Fruit fly (Drosophila melanogaster) whole organism, embryonic: Measurements from ENCODE around the gene CG7101.
A peak's percentile ranks its signal among the peaks of the same experiment; 100 is the strongest.

ENCODE experiments used
- B-H1 ChIP-seq: fragments of 200-800 bp; sonication (Bioruptor generic); IDR thresholded peaks from 3 replicates; pipeline ENCODE4 v1.3.6; 2022; ENCODE audit warnings: missing biosample characterization, missing genetic modification characterization
- CG10274 ChIP-seq: fragments of 200-800 bp; sonication (Bioruptor generic); optimal IDR thresholded peaks from 3 replicates; lab custom pipeline; 2017; ENCODE audit warnings: missing biosample characterization, mild to moderate bottlenecking, missing genetic modification characterization
- CG10462 ChIP-seq: fragments of 200-800 bp; sonication (Bioruptor generic); optimal IDR thresholded peaks from 2 replicates; lab custom pipeline; 2016; ENCODE audit warnings: missing biosample characterization, missing genetic modification characterization
- CG10543 ChIP-seq: fragments of 200-800 bp; sonication (Bioruptor generic); optimal IDR thresholded peaks from 3 replicates; lab custom pipeline; 2017; ENCODE audit warnings: missing biosample characterization, mild to moderate bottlenecking, missing genetic modification characterization, moderate library complexity
- CG10959 ChIP-seq: fragments of 200-800 bp; sonication (Bioruptor generic); IDR thresholded peaks from 2 replicates; pipeline ENCODE4 v1.3.6; 2022; ENCODE audit warnings: missing biosample characterization, missing genetic modification characterization
- CG12391 ChIP-seq: fragments of 200-800 bp; sonication (Bioruptor generic); optimal IDR thresholded peaks from 3 replicates; lab custom pipeline; 2018; ENCODE audit warnings: missing biosample characterization, mild to moderate bottlenecking, missing genetic modification characterization, moderate library complexity
- CG15073 ChIP-seq: fragments of 200-800 bp; sonication (Bioruptor generic); optimal IDR thresholded peaks from 2 replicates; lab custom pipeline; 2016; ENCODE audit warnings: missing biosample characterization, missing genetic modification characterization
- CG15514 ChIP-seq: fragments of 200-800 bp; sonication (Bioruptor generic); optimal IDR thresholded peaks from 3 replicates; lab custom pipeline; 2017; ENCODE audit warnings: missing biosample characterization, missing genetic modification characterization, mild to moderate bottlenecking, moderate library complexity, missing genetic modification reagents
- CG1602 ChIP-seq: fragments of 200-800 bp; sonication (Bioruptor generic); optimal IDR thresholded peaks from 3 replicates; lab custom pipeline; 2016; ENCODE audit warnings: missing biosample characterization, missing genetic modification characterization
- CG16815 ChIP-seq: fragments of 200-800 bp; sonication (Bioruptor generic); optimal IDR thresholded peaks from 3 replicates; lab custom pipeline; 2017; ENCODE audit warnings: missing biosample characterization, mild to moderate bottlenecking, missing genetic modification characterization
- CG1832 ChIP-seq: fragments of 200-800 bp; sonication (Bioruptor generic); optimal IDR thresholded peaks from 2 replicates; lab custom pipeline; 2017; ENCODE audit warnings: missing biosample characterization, mild to moderate bottlenecking, missing genetic modification characterization, inconsistent platforms
- CG2199 ChIP-seq: fragments of 200-800 bp; sonication (Bioruptor generic); IDR thresholded peaks from 3 replicates; pipeline ENCODE4 v1.3.6; 2022; ENCODE audit warnings: missing biosample characterization, missing genetic modification characterization
- CG2202 ChIP-seq: fragments of 200-800 bp; sonication (Bioruptor generic); optimal IDR thresholded peaks from 2 replicates; lab custom pipeline; 2018; ENCODE audit warnings: missing biosample characterization, mild to moderate bottlenecking, missing genetic modification characterization
- CG2678 ChIP-seq: fragments of 200-800 bp; sonication (Bioruptor generic); optimal IDR thresholded peaks from 3 replicates; lab custom pipeline; 2019; ENCODE audit warnings: missing biosample characterization, mild to moderate bottlenecking, missing genetic modification characterization, moderate library complexity
- CG3281 ChIP-seq: fragments of 200-800 bp; sonication (Bioruptor generic); optimal IDR thresholded peaks from 3 replicates; lab custom pipeline; 2017; ENCODE audit warnings: missing biosample characterization, mild to moderate bottlenecking, missing genetic modification characterization
- CG3407 ChIP-seq: fragments of 200-800 bp; sonication (Bioruptor generic); optimal IDR thresholded peaks from 2 replicates; lab custom pipeline; 2018; ENCODE audit warnings: missing biosample characterization, mild to moderate bottlenecking, missing genetic modification characterization
- CG34224 ChIP-seq: fragments of 200-800 bp; sonication (Bioruptor generic); IDR thresholded peaks from 3 replicates; pipeline ENCODE4 v1.3.6; 2022; ENCODE audit warnings: missing biosample characterization, missing genetic modification characterization; ENCODE audit not compliant: partially characterized antibody
- CG3726 ChIP-seq: fragments of 200-800 bp; sonication (Bioruptor generic); IDR thresholded peaks from 3 replicates; pipeline ENCODE4, ENCODE4 v1.3.6; 2022; ENCODE audit warnings: missing biosample characterization, missing genetic modification characterization
- CG4707 ChIP-seq: fragments of 200-800 bp; sonication (Bioruptor generic); optimal IDR thresholded peaks from 2 replicates; lab custom pipeline; 2018; ENCODE audit warnings: missing biosample characterization, mild to moderate bottlenecking, missing genetic modification characterization, moderate library complexity
- CG6272 ChIP-seq: fragments of 200-800 bp; sonication (Bioruptor generic); IDR thresholded peaks from 2 replicates; pipeline ENCODE4 v1.3.6; 2022; ENCODE audit warnings: missing biosample characterization, missing genetic modification characterization
- D19B ChIP-seq: fragments of 200-800 bp; sonication (Bioruptor generic); optimal IDR thresholded peaks from 2 replicates; lab custom pipeline; 2017; ENCODE audit warnings: missing biosample characterization, mild to moderate bottlenecking, missing genetic modification characterization
- HmgD ChIP-seq: fragments of 200-800 bp; sonication (Bioruptor generic); optimal IDR thresholded peaks from 3 replicates; lab custom pipeline; 2016; ENCODE audit warnings: missing biosample characterization, missing genetic modification characterization
- Kr ChIP-seq: fragments of 200-800 bp; sonication (Bioruptor generic); optimal IDR thresholded peaks from 2 replicates; lab custom pipeline; 2017; ENCODE audit warnings: missing biosample characterization, mild to moderate bottlenecking, missing genetic modification characterization
- Lim3 ChIP-seq: fragments of 200-800 bp; sonication (Bioruptor generic); IDR thresholded peaks from 2 replicates; pipeline ENCODE4 v1.3.6; 2022; ENCODE audit warnings: missing biosample characterization, missing genetic modification characterization
- Mrtf ChIP-seq: fragments of 200-800 bp; sonication (Bioruptor generic); IDR thresholded peaks from 3 replicates; pipeline ENCODE4 v1.3.6; 2022; ENCODE audit warnings: missing biosample characterization, missing genetic modification characterization
- Oaz ChIP-seq: fragments of 200-800 bp; sonication (Bioruptor generic); IDR thresholded peaks from 2 replicates; pipeline ENCODE4 v1.3.6; 2022; ENCODE audit warnings: missing biosample characterization, missing genetic modification characterization
- Opbp ChIP-seq: fragments of 200-800 bp; sonication (Bioruptor generic); IDR thresholded peaks from 3 replicates; pipeline ENCODE4 v1.3.6; 2022; ENCODE audit warnings: missing biosample characterization, missing genetic modification characterization; ENCODE audit not compliant: partially characterized antibody
- Rfx ChIP-seq: fragments of 200-800 bp; sonication (Bioruptor generic); IDR thresholded peaks from 2 replicates; pipeline ENCODE4 v1.3.6; 2022; ENCODE audit warnings: missing biosample characterization, missing genetic modification characterization
- Sox100B ChIP-seq: fragments of 200-800 bp; sonication (Bioruptor generic); optimal IDR thresholded peaks from 3 replicates; lab custom pipeline; 2018; ENCODE audit warnings: missing biosample characterization, mild to moderate bottlenecking, missing genetic modification characterization
- Taf1 ChIP-seq: fragments of 200-800 bp; sonication (Bioruptor generic); IDR thresholded peaks from 2 replicates; pipeline ENCODE4 v1.3.6; 2022; ENCODE audit warnings: missing biosample characterization, missing genetic modification characterization
- cad ChIP-seq: fragments of >200 bp; optimal IDR thresholded peaks from 2 replicates; lab custom pipeline; 2017; ENCODE audit warnings: missing biosample characterization, missing genetic modification characterization
- chm ChIP-seq: fragments of 200-800 bp; sonication (Bioruptor generic); IDR thresholded peaks from 2 replicates; pipeline ENCODE4 v1.3.6; 2022; ENCODE audit warnings: missing biosample characterization, missing genetic modification characterization
- crp ChIP-seq, 2 experiments: fragments of 200-800 bp; sonication (Bioruptor generic); optimal IDR thresholded peaks; 2 replicates in 1 of 2; 3 replicates in 1 of 2; lab custom pipeline; 2017; ENCODE audit warnings: missing biosample characterization in 2 of 2, missing genetic modification characterization in 2 of 2, mild to moderate bottlenecking in 1 of 2, moderate library complexity in 1 of 2
- dm ChIP-seq: fragments of 200-800 bp; sonication (Bioruptor generic); optimal IDR thresholded peaks from 3 replicates; lab custom pipeline; 2016; ENCODE audit warnings: missing biosample characterization, missing genetic modification characterization
- dmrt99B ChIP-seq: fragments of 200-800 bp; sonication (Bioruptor generic); optimal IDR thresholded peaks from 2 replicates; lab custom pipeline; 2018; ENCODE audit warnings: missing biosample characterization, mild to moderate bottlenecking, missing genetic modification characterization, moderate library complexity
- eve ChIP-seq, 2 experiments: fragments of >200 bp; optimal IDR thresholded peaks; 2 replicates each; lab custom pipeline; 2017; ENCODE audit warnings: missing biosample characterization in 2 of 2, missing genetic modification characterization in 2 of 2
- ftz-f1 ChIP-seq: fragments of 200-800 bp; sonication (Bioruptor generic); optimal IDR thresholded peaks from 2 replicates; lab custom pipeline; 2016; ENCODE audit warnings: missing biosample characterization, missing genetic modification characterization
- gfzf ChIP-seq: fragments of 200-800 bp; sonication (Bioruptor generic); optimal IDR thresholded peaks from 2 replicates; lab custom pipeline; 2016; ENCODE audit warnings: missing biosample characterization, mild to moderate bottlenecking, missing genetic modification characterization, moderate library complexity
- gsb-n ChIP-seq: fragments of 200-800 bp; sonication (Bioruptor generic); optimal IDR thresholded peaks from 3 replicates; lab custom pipeline; 2018; ENCODE audit warnings: missing biosample characterization, mild to moderate bottlenecking, missing genetic modification characterization
- kah ChIP-seq: fragments of 200-800 bp; sonication (Bioruptor generic); optimal IDR thresholded peaks from 2 replicates; lab custom pipeline; 2018; ENCODE audit warnings: missing biosample characterization, mild to moderate bottlenecking, missing genetic modification characterization
- lola ChIP-seq, 3 experiments: fragments of >200 bp in 2 of 3; fragments of 200-800 bp in 1 of 3; sonication (Bioruptor generic) in 1 of 3; optimal IDR thresholded peaks; 2 replicates each; lab custom pipeline; 2017 to 2019; ENCODE audit warnings: missing biosample characterization in 3 of 3, missing genetic modification characterization in 3 of 3, mild to moderate bottlenecking in 1 of 3, moderate library complexity in 1 of 3
- phol ChIP-seq: fragments of 200-800 bp; sonication (Bioruptor generic); optimal IDR thresholded peaks from 3 replicates; lab custom pipeline; 2018; ENCODE audit warnings: missing biosample characterization, mild to moderate bottlenecking, missing genetic modification characterization, moderate library complexity
- pita ChIP-seq: fragments of 200-800 bp; sonication (Bioruptor generic); optimal IDR thresholded peaks from 2 replicates; lab custom pipeline; 2017; ENCODE audit warnings: missing biosample characterization, mild to moderate bottlenecking, missing genetic modification characterization
- sens ChIP-seq: fragments of 200-800 bp; sonication (Bioruptor generic); peaks from one replicate; lab custom pipeline; 2016; ENCODE audit warnings: missing biosample characterization, missing genetic modification characterization
- so ChIP-seq: fragments of 200-800 bp; sonication (Bioruptor generic); IDR thresholded peaks from 3 replicates; pipeline ENCODE4 v1.3.6; 2022; ENCODE audit warnings: missing biosample characterization, missing genetic modification characterization
- sqz ChIP-seq: fragments of 200-800 bp; sonication (Bioruptor generic); optimal IDR thresholded peaks from 3 replicates; lab custom pipeline; 2018; ENCODE audit warnings: missing biosample characterization, mild to moderate bottlenecking, missing genetic modification characterization
- tio ChIP-seq: fragments of 200-800 bp; sonication (Bioruptor generic); optimal IDR thresholded peaks from 2 replicates; lab custom pipeline; 2017; ENCODE audit warnings: missing biosample characterization, missing genetic modification characterization, inconsistent platforms
- ttk ChIP-seq: fragments of 200-800 bp; sonication (Bioruptor generic); IDR thresholded peaks from 2 replicates; pipeline ENCODE4 v2.1.2; 2022; ENCODE audit warnings: missing biosample characterization, missing genetic modification characterization
- zen ChIP-seq: fragments of 200-800 bp; sonication (Bioruptor generic); optimal IDR thresholded peaks from 3 replicates; lab custom pipeline; 2018; ENCODE audit warnings: missing biosample characterization, mild to moderate bottlenecking, missing genetic modification characterization, moderate library complexity

CG7101 gene

dm6 chrX:18789353-18790210 lies 40.8 kb upstream of the CG7101 start (continued):
- TF ChIP-seq CG16815 (GFP tag; lab: Kevin White, UChicago): peak; percentile 62
- TF ChIP-seq Kr: no peak
- TF ChIP-seq Opbp (GFP tag; lab: Robert Waterston, UW): no peak
- no peak for TF ChIP-seq CG3407 (GFP tag; lab: Kevin White, UChicago)
- no peak for TF ChIP-seq CG10959
- TF ChIP-seq gsb-n (tag; lab: Kevin White, UChicago): peak; percentile 9
- no peak for TF ChIP-seq ttk
- no peak for TF ChIP-seq B-H1
- TF ChIP-seq CG1602: peak; percentile 36
- TF ChIP-seq crp (GFP tag; optimal IDR thresholded peaks at IDR 0.05; lab: Kevin White, UChicago): peak in 1 of 2 experiments; percentile 70
- peak; percentile 74 for TF ChIP-seq Sox100B
- TF ChIP-seq CG4707: no peak
- peak; percentile 38 for TF ChIP-seq zen
- TF ChIP-seq CG3726 (GFP tag; lab: Robert Waterston, UW): no peak
- TF ChIP-seq CG3281 (GFP tag; lab: Kevin White, UChicago): peak; percentile 78
- TF ChIP-seq lola (GFP tag; optimal IDR thresholded peaks at IDR 0.05; lab: Kevin White, UChicago): peak in 1 of 3 experiments; percentile 54
- no peak for TF ChIP-seq HmgD (GFP tag; lab: Kevin White, UChicago)
- peak; percentile 62 for TF ChIP-seq phol (tag; lab: Kevin White, UChicago)
- no peak for TF ChIP-seq kah
- TF ChIP-seq pita (GFP tag; lab: Kevin White, UChicago): no peak
- peak; percentile 34; the same call in 1 of the 2 replicates for TF ChIP-seq CG6272 (GFP tag; lab: Robert Waterston, UW)
- no peak for TF ChIP-seq Lim3 (GFP tag; lab: Robert Waterston, UW)
- peak; percentile 8 for TF ChIP-seq ftz-f1
- TF ChIP-seq cad (GFP tag; lab: Kevin White, UChicago): no peak
- peak; percentile 55 for TF ChIP-seq CG10274 (GFP tag; lab: Kevin White, UChicago)
- TF ChIP-seq chm (GFP tag; lab: Robert Waterston, UW): no peak
- peak; percentile 3 for TF ChIP-seq CG2202 (tag; lab: Kevin White, UChicago)
- peak; percentile 80 for TF ChIP-seq tio (GFP tag; lab: Kevin White, UChicago)
- peak; percentile 94 for TF ChIP-seq sens (GFP tag; lab: Kevin White, UChicago)
- TF ChIP-seq dm (GFP tag; lab: Kevin White, UChicago): peak; percentile 46
- TF ChIP-seq CG10462 (GFP tag; lab: Kevin White, UChicago): no peak
- TF ChIP-seq CG10543: peak; percentile 60
- peak; percentile 74 for TF ChIP-seq dmrt99B (tag; lab: Kevin White, UChicago)
- TF ChIP-seq gfzf: no peak
- peak; percentile 96 for TF ChIP-seq CG15073 (GFP tag; lab: Kevin White, UChicago)
- TF ChIP-seq Mrtf: no peak; the same call in 2 of the 3 replicates
- TF ChIP-seq CG2678 (tag; lab: Kevin White, UChicago): peak; percentile 78
- TF ChIP-seq Oaz (GFP tag; lab: Robert Waterston, UW): no peak; the same call in 1 of the 2 replicates
- TF ChIP-seq sqz (GFP tag; lab: Kevin White, UChicago): peak; percentile 49
- TF ChIP-seq Taf1: no peak; the same call in 1 of the 2 replicates
- no peak for TF ChIP-seq CG34224
- peak; percentile 66 for TF ChIP-seq CG12391 (tag; lab: Kevin White, UChicago)
- no peak for TF ChIP-seq so (GFP tag; lab: Robert Waterston, UW)
- TF ChIP-seq Rfx (GFP tag; lab: Robert Waterston, UW): peak; percentile 56
- no peak for TF ChIP-seq CG1832
- TF ChIP-seq D19B (GFP tag; lab: Kevin White, UChicago): peak; percentile 68
- no peak for TF ChIP-seq CG2199 (GFP tag; lab: Robert Waterston, UW)
- TF ChIP-seq eve (GFP tag; optimal IDR thresholded peaks at IDR 0.05; lab: Kevin White, UChicago): no peak
- peak; percentile 15 for TF ChIP-seq CG15514 (GFP tag; lab: Kevin White, UChicago)
